5 fruit fly cellular contexts compared by ENCODE assay signal in the genomic region with DNA sequence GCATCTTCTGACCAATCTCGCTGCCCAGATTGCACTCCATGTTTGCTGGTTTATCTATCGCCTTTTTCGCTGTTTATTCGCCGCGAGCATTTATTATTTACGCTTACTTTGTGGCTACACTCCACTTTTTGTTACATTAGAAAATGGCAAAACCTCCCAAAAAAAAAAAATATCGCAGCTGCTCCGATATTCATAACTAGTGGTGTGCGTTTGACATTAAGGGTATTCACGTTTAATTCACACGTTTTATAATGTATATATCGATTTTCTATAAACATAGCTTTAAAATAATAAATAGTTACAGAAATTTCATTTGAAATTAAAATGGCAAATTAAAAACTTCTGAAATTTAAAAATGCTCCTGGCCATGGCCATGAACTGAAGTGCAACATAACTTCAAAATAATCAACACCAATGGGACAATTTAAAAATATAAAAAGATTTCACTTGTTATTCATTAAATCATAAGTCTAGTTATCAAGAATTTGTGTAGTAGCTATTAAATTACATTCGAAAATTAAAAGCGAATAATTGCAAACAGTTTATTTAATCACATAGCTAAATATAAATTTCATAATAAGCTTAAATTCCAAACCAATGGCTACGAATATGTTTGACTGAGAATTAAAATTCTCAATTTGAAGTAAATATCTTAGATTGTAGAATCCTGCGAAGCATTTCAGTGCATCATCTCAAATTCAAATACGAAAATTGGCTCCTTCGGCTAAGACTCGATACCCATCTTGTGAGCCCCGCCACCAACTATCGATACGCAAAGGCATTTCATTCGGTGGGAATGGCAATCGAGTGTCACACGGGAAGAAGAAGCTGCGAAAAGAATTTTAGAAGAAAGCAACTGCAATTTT.
TF ChIP-seq lines count a peak whose summit lies in the region.

A gene (minus strand): TSS at position 203 of the 866 bp plus-strand sequence.
A gene (plus strand): TSS at position 784 of the 866 bp plus-strand sequence.

- no peak for TF ChIP-seq CTCF in whole organism, embryonic (GFP tag; optimal IDR thresholded peaks at IDR 0.05; lab: Kevin White, UChicago)

TF ChIP-seq in whole organism, adult, 20 proteins besides CTCF, POLR2A, EP300 and RAD21 (continues in another document):
- TF ChIP-seq kay (GFP tag; lab: Kevin White, UChicago; ENCODE audit: borderline replicate concordance): peak; percentile 87
- TF ChIP-seq CG14711 (tag; optimal IDR thresholded peaks at IDR 0.05; lab: Kevin White, UChicago): no peak
- no peak for TF ChIP-seq pad (GFP tag; optimal IDR thresholded peaks at IDR 0.05; lab: Kevin White, UChicago)
- peak; percentile 9 for TF ChIP-seq Hr96 (GFP tag; optimal IDR thresholded peaks at IDR 0.05; lab: Kevin White, UChicago)
- no peak for TF ChIP-seq ovo (GFP tag; optimal IDR thresholded peaks at IDR 0.05; lab: Kevin White, UChicago)
- peak; percentile 46 for TF ChIP-seq CG11617 (GFP tag; optimal IDR thresholded peaks at IDR 0.05; lab: Kevin White, UChicago)
- TF ChIP-seq CG33017 (tag; optimal IDR thresholded peaks at IDR 0.05; lab: Kevin White, UChicago): no peak
- peak; percentile 20 for TF ChIP-seq Mnt (GFP tag; optimal IDR thresholded peaks at IDR 0.05; lab: Kevin White, UChicago)
- TF ChIP-seq CG7101 (tag; optimal IDR thresholded peaks at IDR 0.05; lab: Kevin White, UChicago): peak; percentile 62
- TF ChIP-seq cic (GFP tag; optimal IDR thresholded peaks at IDR 0.05; lab: Kevin White, UChicago): no peak
- peak; percentile 43 for TF ChIP-seq tj (GFP tag; optimal IDR thresholded peaks at IDR 0.05; lab: Kevin White, UChicago)
- TF ChIP-seq CG1620 (GFP tag; optimal IDR thresholded peaks at IDR 0.05; lab: Kevin White, UChicago): peak; percentile 43
- TF ChIP-seq toe (GFP tag; optimal IDR thresholded peaks at IDR 0.05; lab: Kevin White, UChicago): peak; percentile 79
- TF ChIP-seq bab1 (GFP tag; optimal IDR thresholded peaks at IDR 0.05; lab: Kevin White, UChicago): peak; percentile 16
- TF ChIP-seq CG7045 (GFP tag; optimal IDR thresholded peaks at IDR 0.05; lab: Kevin White, UChicago): peak; percentile 52
- TF ChIP-seq cnc (optimal IDR thresholded peaks at IDR 0.05; lab: Kevin White, UChicago): no peak

TF ChIP-seq in whole organism, embryonic, 481 proteins besides CTCF, POLR2A, EP300 and RAD21 (continues in another document):
- peak; percentile 34 for TF ChIP-seq CG15514 (GFP tag; optimal IDR thresholded peaks at IDR 0.05; lab: Kevin White, UChicago)
- TF ChIP-seq CG2678 (tag; optimal IDR thresholded peaks at IDR 0.05; lab: Kevin White, UChicago): no peak
- 0 out of 2 replicates have a peak, but pooled peaks have one; percentile 25 for TF ChIP-seq CG32767 (GFP tag; IDR thresholded peaks at IDR 0.05; lab: Robert Waterston, UW)
- TF ChIP-seq eve (GFP tag; optimal IDR thresholded peaks at IDR 0.05; lab: Kevin White, UChicago): no peak
- TF ChIP-seq CG4424 (GFP tag; optimal IDR thresholded peaks at IDR 0.05; lab: Kevin White, UChicago): peak; percentile 52
- peak; percentile 43 for TF ChIP-seq HLH4C (GFP tag; IDR thresholded peaks at IDR 0.05; lab: Robert Waterston, UW; ENCODE audit: partially characterized antibody)
- TF ChIP-seq E2f1 (GFP tag; IDR thresholded peaks at IDR 0.05; lab: Robert Waterston, UW): peak; percentile 45; the same call in 1 of the 2 replicates
- TF ChIP-seq exex (tag; optimal IDR thresholded peaks at IDR 0.05; lab: Kevin White, UChicago): no peak
- peak; percentile 85 for TF ChIP-seq CG6791 (GFP tag; IDR thresholded peaks at IDR 0.05; lab: Robert Waterston, UW; ENCODE audit: partially characterized antibody)
- 0 out of 2 replicates have a peak, but pooled peaks have one; percentile 50 for TF ChIP-seq ara (GFP tag; IDR thresholded peaks at IDR 0.05; lab: Robert Waterston, UW)
- TF ChIP-seq phol (tag; optimal IDR thresholded peaks at IDR 0.05; lab: Kevin White, UChicago): peak; percentile 65
- peak; percentile 42 for TF ChIP-seq CG12659 (GFP tag; optimal IDR thresholded peaks at IDR 0.05; lab: Kevin White, UChicago)
- no peak for TF ChIP-seq CG7786 (GFP tag; optimal IDR thresholded peaks at IDR 0.05; lab: Kevin White, UChicago)
- TF ChIP-seq pho (GFP tag; optimal IDR thresholded peaks at IDR 0.05; lab: Kevin White, UChicago): peak; percentile 1
- peak in 1 of 2 experiments; percentile 28 for TF ChIP-seq Pdp1 (GFP tag; optimal IDR thresholded peaks at IDR 0.05; lab: Kevin White, UChicago)

TF ChIP-seq in whole organism, prepupa, 60 proteins besides CTCF, POLR2A, EP300 and RAD21 (continues in another document):
- TF ChIP-seq Hr4 (GFP tag; optimal IDR thresholded peaks at IDR 0.05; lab: Kevin White, UChicago) (no peak), cyc (GFP tag; optimal IDR thresholded peaks at IDR 0.05; lab: Kevin White, UChicago) (no peak), CG11294 (GFP tag; IDR thresholded peaks at IDR 0.05; lab: Robert Waterston, UW) (no peak), Ets21C (GFP tag; optimal IDR thresholded peaks at IDR 0.05; lab: Kevin White, UChicago) (peak; percentile 21), CG11902 (GFP tag; optimal IDR thresholded peaks at IDR 0.05; lab: Kevin White, UChicago) (peak; percentile 22), pdm3 (GFP tag; optimal IDR thresholded peaks at IDR 0.05; lab: Kevin White, UChicago) (no peak), salr (GFP tag; optimal IDR thresholded peaks at IDR 0.05; lab: Kevin White, UChicago) (peak in 1 of 2 experiments; percentile 57), Sox102F (GFP tag; optimal IDR thresholded peaks at IDR 0.05; lab: Kevin White, UChicago) (no peak), fd85E (GFP tag; optimal IDR thresholded peaks at IDR 0.05; lab: Kevin White, UChicago) (no peak), ss (GFP tag; optimal IDR thresholded peaks at IDR 0.05; lab: Kevin White, UChicago) (no peak), CG15336 (GFP tag; IDR thresholded peaks at IDR 0.05; lab: Robert Waterston, UW) (peak; percentile 44; the same call in 1 of the 2 replicates), Hr38 (GFP tag; optimal IDR thresholded peaks at IDR 0.05; lab: Kevin White, UChicago) (no peak), fkh (GFP tag; optimal IDR thresholded peaks at IDR 0.05; lab: Kevin White, UChicago) (no peak), eg (GFP tag; IDR thresholded peaks at IDR 0.05; lab: Robert Waterston, UW) (peak; percentile 39; the same call in 2 of the 3 replicates), OdsH (GFP tag; optimal IDR thresholded peaks at IDR 0.05; lab: Kevin White, UChicago) (no peak), CG3919 (GFP tag; optimal IDR thresholded peaks at IDR 0.05; lab: Kevin White, UChicago) (no peak), topi (GFP tag; optimal IDR thresholded peaks at IDR 0.05; lab: Kevin White, UChicago) (no peak)

TF ChIP-seq in whole organism, pupa, 21 proteins besides CTCF, POLR2A, EP300 and RAD21:
- TF ChIP-seq CG14655 (GFP tag; optimal IDR thresholded peaks at IDR 0.05; lab: Kevin White, UChicago) (no peak), Pif1B (GFP tag; optimal IDR thresholded peaks at IDR 0.05; lab: Kevin White, UChicago) (no peak), rn (GFP tag; IDR thresholded peaks at IDR 0.05; lab: Robert Waterston, UW) (peak; percentile 20; the same call in 1 of the 2 replicates), CG12605 (GFP tag; IDR thresholded peaks at IDR 0.05; lab: Robert Waterston, UW) (peak; percentile 8; the same call in 1 of the 2 replicates), CG32121 (GFP tag; IDR thresholded peaks at IDR 0.05; lab: Robert Waterston, UW) (0 out of 2 replicates have a peak, but pooled peaks have one; percentile 50), fd96Ca (GFP tag; IDR thresholded peaks at IDR 0.05; lab: Robert Waterston, UW) (peak; percentile 21; the same call in 1 of the 3 replicates), CG4496 (GFP tag; IDR thresholded peaks at IDR 0.05; lab: Robert Waterston, UW) (0 out of 3 replicates have a peak, but pooled peaks have one; percentile 8), Ets98B (GFP tag; IDR thresholded peaks at IDR 0.05; lab: Robert Waterston, UW) (no peak; the same call in none of the 2 replicates), CG8159 (tag; optimal IDR thresholded peaks at IDR 0.05; lab: Kevin White, UChicago) (peak; percentile 15)

TF ChIP-seq in whole organism, wandering third instar larva, 38 proteins besides CTCF, POLR2A, EP300 and RAD21 (continues in another document):
- no peak for TF ChIP-seq sage (GFP tag; optimal IDR thresholded peaks at IDR 0.05; lab: Kevin White, UChicago)
- no peak for TF ChIP-seq tai (GFP tag; optimal IDR thresholded peaks at IDR 0.05; lab: Kevin White, UChicago)
- TF ChIP-seq CG9705 (GFP tag; optimal IDR thresholded peaks at IDR 0.05; lab: Kevin White, UChicago): peak; percentile 15
- TF ChIP-seq Hnf4 (GFP tag; optimal IDR thresholded peaks at IDR 0.05; lab: Kevin White, UChicago): no peak
- no peak for TF ChIP-seq pan (optimal IDR thresholded peaks at IDR 0.05; lab: Kevin White, UChicago)
- no peak for TF ChIP-seq dmrt93B (GFP tag; optimal IDR thresholded peaks at IDR 0.05; lab: Kevin White, UChicago)
- no peak for TF ChIP-seq h (GFP tag; optimal IDR thresholded peaks at IDR 0.05; lab: Kevin White, UChicago)
- TF ChIP-seq Sp1 (GFP tag; optimal IDR thresholded peaks at IDR 0.05; lab: Kevin White, UChicago): no peak
- no peak for TF ChIP-seq Vsx2 (GFP tag; optimal IDR thresholded peaks at IDR 0.05; lab: Kevin White, UChicago; ENCODE audit: partially characterized antibody)
- TF ChIP-seq rgr (GFP tag; optimal IDR thresholded peaks at IDR 0.05; lab: Kevin White, UChicago): no peak
- TF ChIP-seq fru (GFP tag; optimal IDR thresholded peaks at IDR 0.05; lab: Kevin White, UChicago): no peak
- TF ChIP-seq br (GFP tag; optimal IDR thresholded peaks at IDR 0.05; lab: Kevin White, UChicago): no peak
- TF ChIP-seq Hr83 (GFP tag; optimal IDR thresholded peaks at IDR 0.05; lab: Kevin White, UChicago; ENCODE audit: poor library complexity, severe bottlenecking): peak; percentile 66
- TF ChIP-seq HLH106 (tag; optimal IDR thresholded peaks at IDR 0.05; lab: Kevin White, UChicago): peak; percentile 7
- TF ChIP-seq sv (GFP tag; optimal IDR thresholded peaks at IDR 0.05; lab: Kevin White, UChicago): peak; percentile 28
- no peak for TF ChIP-seq usp (GFP tag; optimal IDR thresholded peaks at IDR 0.05; lab: Kevin White, UChicago)
- no peak for TF ChIP-seq OdsH (GFP tag; optimal IDR thresholded peaks at IDR 0.05; lab: Kevin White, UChicago)
- TF ChIP-seq dl (GFP tag; optimal IDR thresholded peaks at IDR 0.05; lab: Kevin White, UChicago; ENCODE audit: insufficient read depth in 1 of 2, partially characterized antibody in 2 of 2): no peak
- TF ChIP-seq woc (GFP tag; optimal IDR thresholded peaks at IDR 0.05; lab: Kevin White, UChicago): no peak
- TF ChIP-seq Mio (GFP tag; optimal IDR thresholded peaks at IDR 0.05; lab: Kevin White, UChicago): no peak
- no peak for TF ChIP-seq Jra (GFP tag; optimal IDR thresholded peaks at IDR 0.05; lab: Kevin White, UChicago)
- TF ChIP-seq brk (GFP tag; optimal IDR thresholded peaks at IDR 0.05; lab: Kevin White, UChicago): no peak
- no peak for TF ChIP-seq dsf (GFP tag; optimal IDR thresholded peaks at IDR 0.05; lab: Kevin White, UChicago; ENCODE audit: borderline replicate concordance)
- TF ChIP-seq ey (GFP tag; optimal IDR thresholded peaks at IDR 0.05; lab: Kevin White, UChicago): peak; percentile 31
- TF ChIP-seq jim (GFP tag; optimal IDR thresholded peaks at IDR 0.05; lab: Kevin White, UChicago): no peak
- TF ChIP-seq foxo (GFP tag; optimal IDR thresholded peaks at IDR 0.05; lab: Kevin White, UChicago): peak in 1 of 2 experiments; percentile 32
